Fruit fly (Drosophila melanogaster) whole organism, embryonic: ENCODE measurements around the gene CG14082.

ENCODE experiments used
- Antp ChIP-seq: fragments of 200-800 bp; sonication (Bioruptor generic); optimal IDR thresholded peaks from 3 replicates; lab custom pipeline; 2016; ENCODE audit warnings: missing biosample characterization, missing genetic modification characterization
- BEAF-32 ChIP-seq: fragments of 200-800 bp; sonication (Bioruptor generic); optimal IDR thresholded peaks from 3 replicates; lab custom pipeline; 2017; ENCODE audit warnings: missing biosample characterization, missing genetic modification characterization, mild to moderate bottlenecking, moderate library complexity, missing genetic modification reagents
- CG6689 ChIP-seq: fragments of 200-800 bp; sonication (Bioruptor generic); IDR thresholded peaks from 2 replicates; pipeline ENCODE4 v1.3.6; 2022; ENCODE audit warnings: missing biosample characterization, missing genetic modification characterization
- CG7357 ChIP-seq: fragments of 200-800 bp; sonication (Bioruptor generic); IDR thresholded peaks from 3 replicates; pipeline ENCODE4 v1.3.6; 2022; ENCODE audit warnings: missing biosample characterization, missing genetic modification characterization
- CG8765 ChIP-seq: fragments of 200-800 bp; sonication (Bioruptor generic); IDR thresholded peaks from 2 replicates; pipeline ENCODE4 v1.3.6; 2022; ENCODE audit warnings: missing biosample characterization, missing genetic modification characterization
- CG9215 ChIP-seq: fragments of 200-800 bp; sonication (Bioruptor generic); IDR thresholded peaks from 2 replicates; pipeline ENCODE4 v1.3.6; 2022; ENCODE audit warnings: missing biosample characterization, missing genetic modification characterization
- Dek ChIP-seq: fragments of 200-800 bp; sonication (Bioruptor generic); optimal IDR thresholded peaks from 3 replicates; lab custom pipeline; 2019; ENCODE audit warnings: missing biosample characterization, mild to moderate bottlenecking, missing genetic modification characterization, moderate library complexity
- Dfd ChIP-seq, 2 experiments: fragments of >200 bp; optimal IDR thresholded peaks; 2 replicates each; lab custom pipeline; 2017; ENCODE audit warnings: missing biosample characterization in 2 of 2, missing genetic modification characterization in 2 of 2
- Eip74EF ChIP-seq, 2 experiments: fragments of 200-800 bp in 1 of 2; fragments of >200 bp in 1 of 2; sonication (Bioruptor generic) in 1 of 2; optimal IDR thresholded peaks; 2 replicates each; lab custom pipeline; 2017 to 2019; ENCODE audit warnings: missing biosample characterization in 2 of 2, missing genetic modification characterization in 2 of 2, mild to moderate bottlenecking in 1 of 2, moderate library complexity in 1 of 2
- Hr39 ChIP-seq: fragments of >200 bp; optimal IDR thresholded peaks from 2 replicates; lab custom pipeline; 2017
- NFAT ChIP-seq: fragments of 200-800 bp; sonication (Bioruptor generic); IDR thresholded peaks from 2 replicates; pipeline ENCODE4 v1.3.6; 2022; ENCODE audit warnings: missing biosample characterization, missing genetic modification characterization
- Six4 ChIP-seq: fragments of 200-800 bp; sonication (Bioruptor generic); optimal IDR thresholded peaks from 2 replicates; lab custom pipeline; 2016; ENCODE audit warnings: missing biosample characterization, missing genetic modification characterization
- lab ChIP-seq: fragments of 200-800 bp; sonication (Bioruptor generic); optimal IDR thresholded peaks from 3 replicates; lab custom pipeline; 2017; ENCODE audit warnings: missing biosample characterization, missing genetic modification characterization, mild to moderate bottlenecking, moderate library complexity, missing genetic modification reagents
- so ChIP-seq: fragments of 200-800 bp; sonication (Bioruptor generic); IDR thresholded peaks from 3 replicates; pipeline ENCODE4 v1.3.6; 2022; ENCODE audit warnings: missing biosample characterization, missing genetic modification characterization

dm6 chr3L:19129565-19129964 is 9.2 kb downstream of the CG14082 start, which contains the start of gene Spn75F:
- no peak for TF ChIP-seq CG6689 (GFP tag; lab: Robert Waterston, UW)
- TF ChIP-seq Dfd (GFP tag; optimal IDR thresholded peaks at IDR 0.05; lab: Kevin White, UChicago) = no peak
- no peak for TF ChIP-seq CG9215
- no peak for TF ChIP-seq NFAT
- no peak for TF ChIP-seq CG8765 (GFP tag; lab: Robert Waterston, UW)
- TF ChIP-seq Six4 (GFP tag; lab: Kevin White, UChicago) = no peak
- no peak for TF ChIP-seq Dek (tag; lab: Kevin White, UChicago)
- no peak for TF ChIP-seq Antp (GFP tag; lab: Kevin White, UChicago)
- TF ChIP-seq Eip74EF (GFP tag; optimal IDR thresholded peaks at IDR 0.05; lab: Kevin White, UChicago) = no peak
- TF ChIP-seq lab (GFP tag; lab: Kevin White, UChicago) = no peak
- no peak for TF ChIP-seq CG7357 (GFP tag; lab: Robert Waterston, UW)
- no peak for TF ChIP-seq so
- no peak for TF ChIP-seq Hr39 (lab: Kevin White, UChicago)
- no peak for TF ChIP-seq BEAF-32 (GFP tag; lab: Kevin White, UChicago)
